Worm (Caenorhabditis elegans) whole organism, L2 larva: ENCODE measurements around the gene clec-60.

Experiments
- F13H6.1 ChIP-seq: sonication (generic microtip); optimal IDR thresholded peaks from 2 replicates; lab custom pipeline; 2016; ENCODE audit warnings: missing genetic modification characterization, missing compliant biosample characterization
- alr-1 ChIP-seq: fragments of 150-350 bp; optimal IDR thresholded peaks from 2 replicates; lab custom pipeline; 2014; ENCODE audit warnings: missing biosample characterization, missing genetic modification characterization
- aly-2 ChIP-seq: fragments of 150-350 bp; optimal IDR thresholded peaks from 2 replicates; lab custom pipeline; 2014; ENCODE audit warnings: missing biosample characterization, missing genetic modification characterization
- ama-1 ChIP-seq: fragments of 150-350 bp; optimal IDR thresholded peaks from 2 replicates; lab custom pipeline; 2018; ENCODE audit warnings: inconsistent platforms
- ceh-16 ChIP-seq: fragments of 150-350 bp; optimal IDR thresholded peaks from 2 replicates; lab custom pipeline; 2014; ENCODE audit warnings: missing biosample characterization, missing genetic modification characterization
- lin-11 ChIP-seq: fragments of 150-350 bp; sonication (generic microtip); optimal IDR thresholded peaks from 2 replicates; lab custom pipeline; 2014; ENCODE audit warnings: missing biosample characterization, missing genetic modification characterization, inconsistent platforms, mixed read lengths
- lin-13 ChIP-seq: fragments of 150-350 bp; optimal IDR thresholded peaks from 2 replicates; lab custom pipeline; 2014; ENCODE audit warnings: missing biosample characterization, missing genetic modification reagents, missing genetic modification characterization
- mab-5 ChIP-seq: fragments of 150-350 bp; optimal IDR thresholded peaks from 2 replicates; lab custom pipeline; 2014; ENCODE audit warnings: missing biosample characterization, missing genetic modification characterization
- nhr-11 ChIP-seq: fragments of 150-350 bp; optimal IDR thresholded peaks from 2 replicates; lab custom pipeline; 2014; ENCODE audit warnings: missing biosample characterization, missing genetic modification characterization
- nhr-12 ChIP-seq: fragments of 150-350 bp; optimal IDR thresholded peaks from 2 replicates; lab custom pipeline; 2014; ENCODE audit warnings: missing biosample characterization, missing genetic modification characterization
- nhr-129 ChIP-seq: fragments of 150-350 bp; optimal IDR thresholded peaks from 2 replicates; lab custom pipeline; 2014; ENCODE audit warnings: missing biosample characterization, missing genetic modification characterization
- nhr-77 ChIP-seq: fragments of 150-350 bp; optimal IDR thresholded peaks from 2 replicates; lab custom pipeline; 2014; ENCODE audit warnings: missing biosample characterization, missing genetic modification characterization
- ztf-1 ChIP-seq: fragments of 200-800 bp; sonication (Bioruptor generic); conservative IDR thresholded peaks from 2 replicates; pipeline ENCODE4 v1.3.6; 2022; ENCODE audit warnings: missing genetic modification characterization, missing compliant biosample characterization

ce11 chrII:10505949-10506348 lies 24.3 kb upstream of the clec-60 start:
- TF ChIP-seq ztf-1 (GFP tag; lab: Robert Waterston, UW) (no peak), F13H6.1 (tag; lab: Kevin White, UChicago) (no peak), nhr-12 (no peak), nhr-77 (no peak), ama-1 (lab: Kevin White, UChicago) (no peak), nhr-11 (tag; lab: Kevin White, UChicago) (no peak), aly-2 (no peak), alr-1 (tag; lab: Kevin White, UChicago) (no peak), lin-13 (no peak), lin-11 (tag; lab: Kevin White, UChicago) (no peak), nhr-129 (tag; lab: Kevin White, UChicago) (no peak), ceh-16 (tag; lab: Kevin White, UChicago) (peak; percentile 25), mab-5 (tag; lab: Kevin White, UChicago) (no peak)
